Fruit fly (Drosophila melanogaster): ENCODE measurements around the gene CG8939.

The CG8939 gene

DNA sequence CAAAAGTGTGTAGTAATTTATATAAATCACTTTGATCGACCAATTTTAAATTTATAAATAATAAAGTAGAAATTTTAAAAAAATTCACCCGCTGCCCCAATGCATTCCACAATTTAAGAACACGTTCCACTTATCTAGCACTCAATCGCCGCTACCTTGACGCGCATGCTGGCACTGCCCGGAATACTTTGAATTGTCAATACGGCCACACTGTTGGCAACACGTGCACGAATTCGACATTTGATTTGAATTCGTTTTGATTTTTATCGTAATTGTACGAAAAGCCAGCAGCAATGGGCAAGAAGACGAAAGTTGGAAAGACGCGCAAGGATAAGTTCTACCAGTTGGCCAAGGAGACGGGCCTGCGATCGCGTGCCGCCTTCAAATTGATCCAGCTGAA, at the start of gene CG8939 (continued):
- TF ChIP-seq cwo (GFP tag; optimal IDR thresholded peaks at IDR 0.05), result peak; percentile 92
- TF ChIP-seq Dip2 (GFP tag; IDR thresholded peaks at IDR 0.05), result no peak
- no peak for TF ChIP-seq CG31441 (GFP tag; IDR thresholded peaks at IDR 0.05)
- TF ChIP-seq CG33213 (GFP tag; optimal IDR thresholded peaks at IDR 0.05), result no peak
- no peak for TF ChIP-seq CG12769 (tag; optimal IDR thresholded peaks at IDR 0.05)
- TF ChIP-seq unc-4 (GFP tag; IDR thresholded peaks at IDR 0.05; ENCODE audit: partially characterized antibody), result 0 out of 2 replicates have a peak, but pooled peaks have one; percentile 18
- TF ChIP-seq CG12155 (GFP tag; optimal IDR thresholded peaks at IDR 0.05), result no peak
- no peak for TF ChIP-seq CG11504 (tag; optimal IDR thresholded peaks at IDR 0.05)
- peak; percentile 20 for TF ChIP-seq Sin3A (optimal IDR thresholded peaks at IDR 0.05)
- no peak for TF ChIP-seq CG10209 (GFP tag; optimal IDR thresholded peaks at IDR 0.05)
- no peak for TF ChIP-seq Ada2b (GFP tag; IDR thresholded peaks at IDR 0.05)
- 0 out of 3 replicates have a peak, but pooled peaks have one; percentile 16 for TF ChIP-seq knrl (GFP tag; IDR thresholded peaks at IDR 0.05; ENCODE audit: partially characterized antibody)
- TF ChIP-seq Aef1 (GFP tag; IDR thresholded peaks at IDR 0.05), result no peak
- TF ChIP-seq CG6683 (GFP tag; optimal IDR thresholded peaks at IDR 0.05), result no peak
- TF ChIP-seq CG2129 (GFP tag; IDR thresholded peaks at IDR 0.05; ENCODE audit: partially characterized antibody), result no peak
- TF ChIP-seq CG7963 (GFP tag; IDR thresholded peaks at IDR 0.05; ENCODE audit: partially characterized antibody), result no peak
- no peak for TF ChIP-seq CG7745 (tag; optimal IDR thresholded peaks at IDR 0.05)
- TF ChIP-seq CG5180 (GFP tag; optimal IDR thresholded peaks at IDR 0.05), result no peak
- no peak for TF ChIP-seq Hmx (GFP tag; optimal IDR thresholded peaks at IDR 0.05)
- TF ChIP-seq CG15479 (GFP tag; optimal IDR thresholded peaks at IDR 0.05), result no peak
- no peak for TF ChIP-seq tio (GFP tag; optimal IDR thresholded peaks at IDR 0.05)
- no peak for TF ChIP-seq CG3995 (GFP tag; optimal IDR thresholded peaks at IDR 0.05)
- TF ChIP-seq bab2 (GFP tag; optimal IDR thresholded peaks at IDR 0.05), result no peak
- no peak for TF ChIP-seq zfh1 (GFP tag; IDR thresholded peaks at IDR 0.05)
- no peak for TF ChIP-seq lbe (GFP tag; optimal IDR thresholded peaks at IDR 0.05)
- no peak for TF ChIP-seq ham (GFP tag; IDR thresholded peaks at IDR 0.05)
- no peak for TF ChIP-seq tap (tag; optimal IDR thresholded peaks at IDR 0.05)
- TF ChIP-seq CG2889 (GFP tag; IDR thresholded peaks at IDR 0.05), result no peak
- TF ChIP-seq nau (GFP tag; optimal IDR thresholded peaks at IDR 0.05), result no peak
- TF ChIP-seq kay (GFP tag; optimal IDR thresholded peaks at IDR 0.05), result no peak

DNA sequence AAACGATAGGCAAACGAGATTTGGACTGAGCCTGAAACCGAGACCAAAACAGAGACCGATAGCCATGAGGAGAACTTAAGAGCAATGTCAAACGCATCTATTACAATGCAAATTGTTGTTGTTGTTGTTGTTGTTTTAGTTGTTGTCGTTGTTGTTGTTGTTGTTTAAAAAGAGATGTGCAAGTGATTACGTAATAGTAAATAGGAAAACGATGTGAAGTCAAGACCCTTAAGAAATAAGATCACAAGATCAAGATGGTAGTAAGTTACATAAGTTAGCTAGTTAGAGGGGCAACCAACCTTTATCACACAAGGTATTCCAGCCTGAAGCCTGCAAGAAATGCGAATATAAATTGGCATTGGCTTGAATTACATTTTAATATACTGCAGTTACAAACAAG, 46.8 kb upstream of the CG8939 start:
- TF ChIP-seq CG13123 (GFP tag; optimal IDR thresholded peaks at IDR 0.05), result no peak
- peak in 1 of 2 experiments; percentile 93 for TF ChIP-seq Pdp1 (GFP tag; optimal IDR thresholded peaks at IDR 0.05)

DNA sequence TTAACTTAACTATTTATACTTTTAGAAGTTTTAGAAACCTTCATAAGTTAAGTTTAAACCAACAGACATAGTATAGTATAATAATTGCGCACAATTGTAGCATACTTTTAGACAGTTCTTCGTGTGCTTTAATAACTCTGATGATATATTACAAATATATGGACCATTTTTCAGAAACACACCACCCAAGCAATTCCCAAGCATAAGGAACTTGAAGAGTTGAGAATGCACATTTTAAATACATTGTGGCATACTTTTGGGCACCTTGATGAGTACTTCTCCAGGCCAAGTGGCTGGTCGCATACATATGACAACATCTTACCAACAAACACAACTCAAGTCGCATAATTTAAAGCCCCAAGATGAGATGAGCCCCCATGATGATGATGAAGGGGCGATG, 27.2 kb upstream of the CG8939 start:
- TF ChIP-seq CG17612 (GFP tag; IDR thresholded peaks at IDR 0.05) (peak; percentile 67), sens (GFP tag) (peak; percentile 25), CG8290 (GFP tag; optimal IDR thresholded peaks at IDR 0.05) (peak; percentile 83), CG8290 (tag; optimal IDR thresholded peaks at IDR 0.05) (peak in 1 of 2 experiments; percentile 76), CG10274 (GFP tag; optimal IDR thresholded peaks at IDR 0.05) (no peak)

DNA sequence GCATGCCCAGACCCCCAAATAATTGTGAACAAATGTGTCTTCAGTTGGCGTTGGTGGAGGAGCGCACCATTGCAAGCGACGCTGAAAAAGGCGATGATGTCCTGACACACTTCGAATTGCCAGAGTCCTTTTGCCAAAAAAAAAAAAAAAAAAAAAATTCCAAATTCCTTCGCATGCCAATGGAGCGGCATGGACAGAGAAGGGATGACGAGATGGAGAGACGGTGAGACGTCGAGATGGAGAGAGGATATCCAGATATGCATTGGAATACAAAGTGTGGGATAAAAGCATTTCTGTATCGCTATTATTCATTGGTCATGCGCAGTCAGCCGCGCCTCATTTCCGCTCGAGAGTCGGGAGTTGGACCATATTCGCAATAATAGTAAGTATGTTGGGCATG, 25.2 kb upstream of the CG8939 start:
- TF ChIP-seq Deaf1 (tag; optimal IDR thresholded peaks at IDR 0.05) (peak; percentile 5), da (GFP tag; optimal IDR thresholded peaks at IDR 0.05) (no peak), klu (GFP tag; IDR thresholded peaks at IDR 0.05) (no peak), CG13894 (tag; optimal IDR thresholded peaks at IDR 0.05) (peak; percentile 29), Trl (optimal IDR thresholded peaks at IDR 0.05) (peak in 1 of 2 experiments; percentile 17), Trl (GFP tag; optimal IDR thresholded peaks at IDR 0.05) (no peak), CG4404 (GFP tag; IDR thresholded peaks at IDR 0.05) (no peak), emc (GFP tag; optimal IDR thresholded peaks at IDR 0.05) (no peak), CG15011 (GFP tag; optimal IDR thresholded peaks at IDR 0.05) (no peak), abd-A (tag; optimal IDR thresholded peaks at IDR 0.05) (peak; percentile 31), ewg (GFP tag; optimal IDR thresholded peaks at IDR 0.05) (peak; percentile 56), vnd (GFP tag; IDR thresholded peaks at IDR 0.05; ENCODE audit: partially characterized antibody) (no peak), CG14441 (GFP tag; IDR thresholded peaks at IDR 0.05) (no peak), CG4730 (GFP tag; IDR thresholded peaks at IDR 0.05) (no peak)
